Fruit fly (Drosophila melanogaster) whole organism: ENCODE results near the gene heca.

Experiments used
- CG8478 ChIP-seq: fragments of >200 bp; optimal IDR thresholded peaks from 2 replicates; lab custom pipeline; 2018; ENCODE audit warnings: inconsistent platforms
- Dll ChIP-seq: fragments of >200 bp; optimal IDR thresholded peaks from 2 replicates; lab custom pipeline; 2017
- EcR ChIP-seq, 2 experiments: fragments of >200 bp; optimal IDR thresholded peaks; 2 replicates each; lab custom pipeline; 2017; ENCODE audit warnings: missing biosample characterization in 2 of 2, missing genetic modification characterization in 2 of 2, missing genetic modification reagents in 2 of 2
- pan ChIP-seq: fragments of >200 bp; optimal IDR thresholded peaks from 2 replicates; lab custom pipeline; 2017
- psq ChIP-seq: fragments of >200 bp; optimal IDR thresholded peaks from 2 replicates; lab custom pipeline; 2017
- usp ChIP-seq: fragments of >200 bp; optimal IDR thresholded peaks from 2 replicates; lab custom pipeline; 2017; ENCODE audit warnings: missing biosample characterization, missing genetic modification characterization, mixed read lengths

DNA sequence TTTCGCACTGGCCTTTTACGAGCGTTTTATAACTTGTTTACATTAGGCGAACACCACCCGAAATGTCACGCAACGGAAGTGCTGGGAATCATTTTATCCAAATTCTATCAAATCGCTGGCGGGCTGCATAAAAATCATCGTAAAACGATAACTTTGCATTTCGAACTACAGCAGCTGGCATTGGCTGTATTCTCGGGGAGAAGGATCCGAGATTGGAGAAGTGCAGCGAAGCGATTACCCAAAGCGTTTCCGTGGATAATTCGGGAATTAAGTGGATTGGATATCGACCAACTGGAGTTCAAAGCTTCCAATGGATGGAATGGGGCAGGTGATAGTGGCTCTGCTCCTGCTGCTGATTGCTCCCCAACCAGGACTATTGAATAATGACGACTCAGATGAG, 28.4 kb upstream of the heca start, which contains the start of gene CG34299:
- TF ChIP-seq Dll (lab: Kevin White, UChicago) (no peak), EcR (GFP tag; optimal IDR thresholded peaks at IDR 0.05; lab: Kevin White, UChicago) (no peak), CG8478 (lab: Kevin White, UChicago) (no peak), pan (lab: Kevin White, UChicago) (no peak), psq (no peak), usp (no peak)
